Fruit fly (Drosophila melanogaster) whole organism, embryonic: ENCODE data around the gene Atg14.

Experiments
- CG10654 ChIP-seq: fragments of 200-800 bp; sonication (Bioruptor generic); optimal IDR thresholded peaks from 2 replicates; lab custom pipeline; 2016; ENCODE audit warnings: missing biosample characterization, missing genetic modification characterization
- CG5953 ChIP-seq: fragments of 200-800 bp; sonication (Bioruptor generic); IDR thresholded peaks from 2 replicates; pipeline ENCODE4 v1.3.6; 2022; ENCODE audit warnings: missing biosample characterization, missing genetic modification characterization
- CG6791 ChIP-seq: fragments of 200-800 bp; sonication (Bioruptor generic); IDR thresholded peaks from 3 replicates; pipeline ENCODE4 v1.3.6; 2022; ENCODE audit warnings: missing biosample characterization, missing genetic modification characterization; ENCODE audit not compliant: partially characterized antibody
- Fer1 ChIP-seq: fragments of 200-800 bp; sonication (Bioruptor generic); optimal IDR thresholded peaks from 2 replicates; lab custom pipeline; 2017; ENCODE audit warnings: missing biosample characterization, mild to moderate bottlenecking, missing genetic modification characterization
- NK7.1 ChIP-seq: fragments of 200-800 bp; sonication (Bioruptor generic); optimal IDR thresholded peaks from 3 replicates; lab custom pipeline; 2016; ENCODE audit warnings: missing biosample characterization, missing genetic modification characterization
- Nf-YA ChIP-seq: fragments of 200-800 bp; sonication (Bioruptor generic); IDR thresholded peaks from 2 replicates; pipeline ENCODE4 v1.3.6; 2022; ENCODE audit warnings: missing biosample characterization, missing genetic modification characterization
- crc ChIP-seq: fragments of 200-800 bp; sonication (Bioruptor generic); optimal IDR thresholded peaks from 2 replicates; lab custom pipeline; 2016; ENCODE audit warnings: missing biosample characterization, missing genetic modification characterization
- gem ChIP-seq: fragments of 200-800 bp; sonication (Bioruptor generic); optimal IDR thresholded peaks from 2 replicates; lab custom pipeline; 2019; ENCODE audit warnings: missing biosample characterization, mild to moderate bottlenecking, missing genetic modification characterization, moderate library complexity
- jumu ChIP-seq: fragments of 200-800 bp; sonication (Bioruptor generic); optimal IDR thresholded peaks from 3 replicates; lab custom pipeline; 2016; ENCODE audit warnings: missing biosample characterization, missing genetic modification characterization
- psq ChIP-seq: fragments of 200-800 bp; sonication (Bioruptor generic); optimal IDR thresholded peaks from 2 replicates; lab custom pipeline; 2017; ENCODE audit warnings: missing biosample characterization, missing genetic modification characterization
- wor ChIP-seq: fragments of 200-800 bp; sonication (Bioruptor generic); IDR thresholded peaks from 2 replicates; pipeline ENCODE4 v1.3.6; 2022; ENCODE audit warnings: missing biosample characterization, missing genetic modification characterization

- TF ChIP-seq gem (tag; lab: Kevin White, UChicago): no peak
- no peak for TF ChIP-seq crc (GFP tag; lab: Kevin White, UChicago)
- TF ChIP-seq Fer1 (GFP tag; lab: Kevin White, UChicago): no peak
- TF ChIP-seq psq: no peak
- no peak for TF ChIP-seq jumu
- TF ChIP-seq Nf-YA (GFP tag; lab: Robert Waterston, UW): no peak
- TF ChIP-seq CG6791 (GFP tag; lab: Robert Waterston, UW): no peak
- no peak for TF ChIP-seq CG5953
- TF ChIP-seq wor (GFP tag; lab: Robert Waterston, UW): no peak
- no peak for TF ChIP-seq CG10654
- no peak for TF ChIP-seq NK7.1 (GFP tag; lab: Kevin White, UChicago)
Observed at dm6 chr3R:29159620-29160019, 43.4 kb downstream of the Atg14 start.
